Fruit fly (Drosophila melanogaster) whole organism, embryonic: Measurements from ENCODE around the gene FIG4.

Experiments used
- CG10209 ChIP-seq: fragments of 200-800 bp; sonication (Bioruptor generic); optimal IDR thresholded peaks from 3 replicates; lab custom pipeline; 2017; ENCODE audit warnings: missing biosample characterization, mild to moderate bottlenecking, missing genetic modification characterization, missing genetic modification reagents
- CG10565 ChIP-seq: fragments of 200-800 bp; sonication (Bioruptor generic); optimal IDR thresholded peaks from 3 replicates; lab custom pipeline; 2016; ENCODE audit warnings: missing biosample characterization, mild to moderate bottlenecking, missing genetic modification characterization
- CG11696 ChIP-seq: fragments of 200-800 bp; sonication (Bioruptor generic); IDR thresholded peaks from 2 replicates; pipeline ENCODE4 v1.3.6; 2022; ENCODE audit warnings: missing biosample characterization, missing genetic modification characterization
- CG12071 ChIP-seq: fragments of 200-800 bp; sonication (Bioruptor generic); optimal IDR thresholded peaks from 3 replicates; lab custom pipeline; 2018; ENCODE audit warnings: missing biosample characterization, mild to moderate bottlenecking, missing genetic modification characterization
- CG12744 ChIP-seq: fragments of 200-800 bp; sonication (Bioruptor generic); optimal IDR thresholded peaks from 2 replicates; lab custom pipeline; 2016; ENCODE audit warnings: missing biosample characterization, missing genetic modification characterization
- CG14014 ChIP-seq: fragments of 200-800 bp; sonication (Bioruptor generic); IDR thresholded peaks from 2 replicates; pipeline ENCODE4 v1.3.6; 2022; ENCODE audit warnings: missing biosample characterization, missing genetic modification characterization
- CG14710 ChIP-seq: fragments of 200-800 bp; sonication (Bioruptor generic); optimal IDR thresholded peaks from 3 replicates; lab custom pipeline; 2019; ENCODE audit warnings: missing biosample characterization, mild to moderate bottlenecking, missing genetic modification characterization, moderate library complexity
- CG1529 ChIP-seq: fragments of 200-800 bp; sonication (Bioruptor generic); optimal IDR thresholded peaks from 3 replicates; lab custom pipeline; 2018; ENCODE audit warnings: missing biosample characterization, missing genetic modification characterization
- CG17802 ChIP-seq: fragments of 200-800 bp; sonication (Bioruptor generic); optimal IDR thresholded peaks from 2 replicates; lab custom pipeline; 2018; ENCODE audit warnings: missing biosample characterization, mild to moderate bottlenecking, missing genetic modification characterization, moderate library complexity
- CG2712 ChIP-seq: fragments of 200-800 bp; optimal IDR thresholded peaks from 3 replicates; lab custom pipeline; 2019; ENCODE audit warnings: missing biosample characterization, mild to moderate bottlenecking, missing genetic modification characterization, moderate library complexity
- CG31388 ChIP-seq: fragments of 200-800 bp; sonication (Bioruptor generic); optimal IDR thresholded peaks from 2 replicates; lab custom pipeline; 2016; ENCODE audit warnings: missing biosample characterization, missing genetic modification characterization
- CG34422 ChIP-seq: fragments of 200-800 bp; sonication (Bioruptor generic); IDR thresholded peaks from 3 replicates; pipeline ENCODE4 v1.3.6; 2022; ENCODE audit warnings: missing biosample characterization, missing genetic modification characterization
- CG4730 ChIP-seq: fragments of 200-800 bp; sonication (Bioruptor generic); IDR thresholded peaks from 2 replicates; pipeline ENCODE4 v1.3.6; 2022; ENCODE audit warnings: missing biosample characterization, missing genetic modification characterization
- CG5245 ChIP-seq: fragments of 200-800 bp; sonication (Bioruptor generic); optimal IDR thresholded peaks from 3 replicates; lab custom pipeline; 2016; ENCODE audit warnings: missing biosample characterization, missing genetic modification characterization
- CG6254 ChIP-seq: fragments of 200-800 bp; sonication (Bioruptor generic); optimal IDR thresholded peaks from 3 replicates; lab custom pipeline; 2017; ENCODE audit warnings: mild to moderate bottlenecking, missing biosample characterization, missing genetic modification reagents, missing genetic modification characterization
- CG6854 ChIP-seq: fragments of 200-800 bp; sonication (Bioruptor generic); optimal IDR thresholded peaks from 3 replicates; lab custom pipeline; 2017; ENCODE audit warnings: missing biosample characterization, mild to moderate bottlenecking, missing genetic modification characterization
- CG8290 ChIP-seq, 3 experiments: fragments of 200-800 bp; sonication (Bioruptor generic); optimal IDR thresholded peaks; 2 replicates each; lab custom pipeline; 2016 to 2019; ENCODE audit warnings: missing biosample characterization in 3 of 3, missing genetic modification characterization in 3 of 3, mild to moderate bottlenecking in 2 of 3, moderate library complexity in 1 of 3
- CG9876 ChIP-seq: fragments of 200-800 bp; sonication (Bioruptor generic); optimal IDR thresholded peaks from 2 replicates; lab custom pipeline; 2016; ENCODE audit warnings: missing biosample characterization, missing genetic modification characterization
- E2f1 ChIP-seq: fragments of 200-800 bp; sonication (Bioruptor generic); IDR thresholded peaks from 2 replicates; pipeline ENCODE4 v1.3.6; 2022; ENCODE audit warnings: missing biosample characterization, missing genetic modification characterization
- E2f2 ChIP-seq: fragments of 200-800 bp; sonication (Bioruptor generic); IDR thresholded peaks from 2 replicates; pipeline ENCODE4 v1.3.6; 2022; ENCODE audit warnings: missing biosample characterization, missing genetic modification characterization
- Gug ChIP-seq: fragments of 200-800 bp; sonication (Bioruptor generic); IDR thresholded peaks from 4 replicates; pipeline ENCODE4 v1.3.6; 2022; ENCODE audit warnings: missing biosample characterization, missing genetic modification characterization
- H2.0 ChIP-seq: fragments of 200-800 bp; sonication (Bioruptor generic); IDR thresholded peaks from 2 replicates; pipeline ENCODE4 v1.3.6; 2022; ENCODE audit warnings: missing biosample characterization, missing genetic modification characterization
- HHEX ChIP-seq: fragments of 200-800 bp; sonication (Bioruptor generic); optimal IDR thresholded peaks from 3 replicates; lab custom pipeline; 2017; ENCODE audit warnings: missing biosample characterization, mild to moderate bottlenecking, missing genetic modification characterization, missing genetic modification reagents
- HLHmδ ChIP-seq: fragments of 200-800 bp; sonication (Bioruptor generic); optimal IDR thresholded peaks from 2 replicates; lab custom pipeline; 2018; ENCODE audit warnings: missing biosample characterization, mild to moderate bottlenecking, missing genetic modification characterization, moderate library complexity
- Hr78 ChIP-seq, 2 experiments: fragments of 200-800 bp in 1 of 2; fragments of >200 bp in 1 of 2; sonication (Bioruptor generic) in 1 of 2; optimal IDR thresholded peaks; 2 replicates each; lab custom pipeline; 2017 to 2019; ENCODE audit warnings: missing biosample characterization in 2 of 2, missing genetic modification characterization in 2 of 2, mild to moderate bottlenecking in 1 of 2, moderate library complexity in 1 of 2
- Pdp1 ChIP-seq, 2 experiments: fragments of 200-800 bp; sonication (Bioruptor generic); optimal IDR thresholded peaks; 3 replicates each; lab custom pipeline; 2016; ENCODE audit warnings: missing biosample characterization in 2 of 2, missing genetic modification characterization in 2 of 2, mild to moderate bottlenecking in 1 of 2, moderate library complexity in 1 of 2
- Sry-δ ChIP-seq: fragments of 200-800 bp; sonication (Bioruptor generic); optimal IDR thresholded peaks from 2 replicates; lab custom pipeline; 2016; ENCODE audit warnings: missing biosample characterization, missing genetic modification characterization
- Usf ChIP-seq: fragments of 200-800 bp; sonication (Bioruptor generic); optimal IDR thresholded peaks from 2 replicates; lab custom pipeline; 2017; ENCODE audit warnings: missing genotype, missing biosample characterization, missing genetic modification characterization
- ato ChIP-seq: fragments of 200-800 bp; sonication (Bioruptor generic); IDR thresholded peaks from 2 replicates; pipeline ENCODE4 v1.3.6; 2022; ENCODE audit warnings: missing biosample characterization, missing genetic modification characterization; ENCODE audit not compliant: partially characterized antibody
- bowl ChIP-seq: fragments of 200-800 bp; sonication (Bioruptor generic); IDR thresholded peaks from 2 replicates; pipeline ENCODE4 v1.3.6; 2022; ENCODE audit warnings: missing biosample characterization, missing genetic modification characterization
- ems ChIP-seq: fragments of 200-800 bp; sonication (Bioruptor generic); optimal IDR thresholded peaks from 3 replicates; lab custom pipeline; 2016; ENCODE audit warnings: missing biosample characterization, missing genetic modification characterization
- esg ChIP-seq: fragments of 200-800 bp; sonication (Bioruptor generic); conservative IDR thresholded peaks from 2 replicates; pipeline ENCODE4 v1.3.6; 2022; ENCODE audit warnings: missing biosample characterization, missing genetic modification characterization
- eve ChIP-seq, 2 experiments: fragments of >200 bp; optimal IDR thresholded peaks; 2 replicates each; lab custom pipeline; 2017; ENCODE audit warnings: missing biosample characterization in 2 of 2, missing genetic modification characterization in 2 of 2
- ewg ChIP-seq: fragments of 200-800 bp; sonication (Bioruptor generic); optimal IDR thresholded peaks from 3 replicates; lab custom pipeline; 2017; ENCODE audit warnings: mild to moderate bottlenecking, missing biosample characterization, missing genetic modification reagents, missing genetic modification characterization
- fd64A ChIP-seq: fragments of 200-800 bp; sonication (Bioruptor generic); optimal IDR thresholded peaks from 3 replicates; lab custom pipeline; 2018; ENCODE audit warnings: missing biosample characterization, mild to moderate bottlenecking, missing genetic modification characterization
- gsb ChIP-seq: fragments of 200-800 bp; sonication (Bioruptor generic); IDR thresholded peaks from 2 replicates; pipeline ENCODE4 v1.3.6; 2022; ENCODE audit warnings: missing biosample characterization, missing genetic modification characterization
- hb ChIP-seq: fragments of 200-800 bp; sonication (Bioruptor generic); IDR thresholded peaks from 3 replicates; pipeline ENCODE4 v1.3.6; 2022; ENCODE audit warnings: missing biosample characterization, missing genetic modification characterization; ENCODE audit not compliant: partially characterized antibody
- hth ChIP-seq: fragments of >200 bp; optimal IDR thresholded peaks from 2 replicates; lab custom pipeline; 2017; ENCODE audit warnings: inconsistent platforms
- kay ChIP-seq: fragments of 200-800 bp; sonication (Bioruptor generic); optimal IDR thresholded peaks from 2 replicates; lab custom pipeline; 2016; ENCODE audit warnings: missing biosample characterization, missing genetic modification characterization
- ken ChIP-seq: fragments of 200-800 bp; sonication (Bioruptor generic); IDR thresholded peaks from 3 replicates; pipeline ENCODE4 v1.3.6; 2022; ENCODE audit warnings: missing biosample characterization, missing genetic modification characterization
- kni ChIP-seq: fragments of 200-800 bp; sonication (Bioruptor generic); optimal IDR thresholded peaks from 3 replicates; lab custom pipeline; 2017; ENCODE audit warnings: mild to moderate bottlenecking, missing biosample characterization, missing genetic modification reagents, missing genetic modification characterization
- nom ChIP-seq: fragments of 200-800 bp; sonication (Bioruptor generic); optimal IDR thresholded peaks from 2 replicates; lab custom pipeline; 2017; ENCODE audit warnings: missing biosample characterization, missing genetic modification characterization, mild to moderate bottlenecking, moderate library complexity, missing genetic modification reagents
- p53 ChIP-seq: fragments of 200-800 bp; sonication (Bioruptor generic); optimal IDR thresholded peaks from 2 replicates; lab custom pipeline; 2016; ENCODE audit warnings: missing biosample characterization, missing genetic modification characterization
- ro ChIP-seq: fragments of 200-800 bp; sonication (Bioruptor generic); IDR thresholded peaks from 2 replicates; pipeline ENCODE4 v1.3.6; 2022; ENCODE audit warnings: missing biosample characterization, missing genetic modification characterization
- schlank ChIP-seq: fragments of 200-800 bp; sonication (Bioruptor generic); optimal IDR thresholded peaks from 2 replicates; lab custom pipeline; 2018; ENCODE audit warnings: missing biosample characterization, mild to moderate bottlenecking, missing genetic modification characterization
- sim ChIP-seq: fragments of 200-800 bp; sonication (Bioruptor generic); IDR thresholded peaks from 2 replicates; pipeline ENCODE4 v1.3.6; 2022; ENCODE audit warnings: missing biosample characterization, missing genetic modification characterization
- tin ChIP-seq: fragments of 200-800 bp; sonication (Bioruptor generic); optimal IDR thresholded peaks from 3 replicates; lab custom pipeline; 2016; ENCODE audit warnings: missing biosample characterization, missing genetic modification characterization
- unpg ChIP-seq: fragments of 200-800 bp; sonication (Bioruptor generic); optimal IDR thresholded peaks from 3 replicates; lab custom pipeline; 2018; ENCODE audit warnings: missing biosample characterization, mild to moderate bottlenecking, missing genetic modification characterization, moderate library complexity
- wdn ChIP-seq: fragments of 200-800 bp; sonication (Bioruptor generic); IDR thresholded peaks from 2 replicates; pipeline ENCODE4 v1.3.6; 2022; ENCODE audit warnings: missing biosample characterization, missing genetic modification characterization
- wek ChIP-seq: fragments of 200-800 bp; sonication (Bioruptor generic); optimal IDR thresholded peaks from 3 replicates; lab custom pipeline; 2018; ENCODE audit warnings: missing biosample characterization, mild to moderate bottlenecking, missing genetic modification characterization, moderate library complexity

FIG4 gene

DNA sequence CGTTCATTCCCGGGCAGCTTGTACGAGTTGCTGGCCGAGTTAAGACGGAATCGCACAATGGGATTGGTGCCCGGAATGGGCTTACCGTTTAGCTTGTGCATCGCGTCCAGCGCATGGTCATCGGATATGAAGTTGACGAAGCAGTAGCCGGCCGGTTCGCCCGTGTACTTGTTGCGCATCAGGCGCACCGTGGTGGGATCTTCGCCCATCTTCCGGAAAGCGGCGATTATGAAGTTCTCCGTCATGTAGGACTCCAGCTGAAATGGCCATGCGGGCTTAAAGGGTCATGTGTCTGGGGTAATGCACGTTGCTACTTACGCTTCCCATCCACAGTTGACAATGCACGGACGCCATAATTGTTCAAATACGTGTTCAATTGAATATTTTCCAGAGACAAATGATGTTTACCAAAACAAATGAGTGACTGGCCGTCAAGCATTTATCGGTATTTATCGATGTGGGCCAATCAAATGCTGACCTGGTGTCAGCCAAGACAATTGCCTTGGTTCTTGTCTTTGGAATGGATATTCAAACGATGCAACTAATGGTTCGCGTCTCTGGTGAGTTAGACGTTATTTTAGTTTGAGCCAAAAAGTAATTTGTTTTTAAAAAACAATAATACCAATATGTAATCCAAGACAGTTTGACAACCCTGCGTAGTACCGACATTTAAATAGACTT lies 10.8 kb upstream of the FIG4 start, which contains the start of the genes Secp43 and ND-B8 (continued):
- TF ChIP-seq CG6854 (GFP tag; lab: Kevin White, UChicago), result no peak
- no peak for TF ChIP-seq wek (GFP tag; lab: Kevin White, UChicago)
- TF ChIP-seq ro (GFP tag; lab: Robert Waterston, UW), result no peak
- TF ChIP-seq CG14710 (tag; lab: Kevin White, UChicago), result peak; percentile 77
- no peak for TF ChIP-seq H2.0 (GFP tag; lab: Robert Waterston, UW)
- peak; percentile 56 for TF ChIP-seq CG8290 (GFP tag; optimal IDR thresholded peaks at IDR 0.05; lab: Kevin White, UChicago)
- peak in 1 of 2 experiments; percentile 71 for TF ChIP-seq CG8290 (tag; optimal IDR thresholded peaks at IDR 0.05; lab: Kevin White, UChicago)
- TF ChIP-seq tin (GFP tag; lab: Kevin White, UChicago), result no peak
- TF ChIP-seq Pdp1 (GFP tag; optimal IDR thresholded peaks at IDR 0.05; lab: Kevin White, UChicago), result peak in 1 of 2 experiments; percentile 44
- TF ChIP-seq CG11696 (GFP tag; lab: Robert Waterston, UW), result no peak
- TF ChIP-seq Usf (GFP tag; lab: Kevin White, UChicago), result no peak
- TF ChIP-seq CG34422 (GFP tag; lab: Robert Waterston, UW), result no peak; the same call in 2 of the 3 replicates
- TF ChIP-seq CG10565 (GFP tag; lab: Kevin White, UChicago), result no peak
- no peak for TF ChIP-seq CG4730 (GFP tag; lab: Robert Waterston, UW)
- no peak for TF ChIP-seq wdn (GFP tag; lab: Robert Waterston, UW)
- TF ChIP-seq Sry-δ (GFP tag; lab: Kevin White, UChicago), result peak; percentile 82
- peak; percentile 4 for TF ChIP-seq ewg (GFP tag; lab: Kevin White, UChicago)
- no peak for TF ChIP-seq CG9876 (GFP tag; lab: Kevin White, UChicago)
- TF ChIP-seq hb (GFP tag; lab: Robert Waterston, UW), result peak; percentile 81
- peak; percentile 77 for TF ChIP-seq ato (GFP tag; lab: Robert Waterston, UW)
- no peak for TF ChIP-seq E2f1
- TF ChIP-seq hth (lab: Kevin White, UChicago), result no peak
- no peak for TF ChIP-seq p53
- TF ChIP-seq CG31388 (GFP tag; lab: Kevin White, UChicago), result no peak
- no peak for TF ChIP-seq esg
- TF ChIP-seq CG2712 (tag; lab: Kevin White, UChicago), result peak; percentile 41
- no peak for TF ChIP-seq bowl (GFP tag; lab: Robert Waterston, UW)
- TF ChIP-seq fd64A (GFP tag; lab: Kevin White, UChicago), result no peak
- TF ChIP-seq kay (GFP tag; lab: Kevin White, UChicago), result no peak
- no peak for TF ChIP-seq sim (GFP tag; lab: Robert Waterston, UW)
- no peak for TF ChIP-seq kni (GFP tag; lab: Kevin White, UChicago)
- no peak for TF ChIP-seq CG1529 (GFP tag; lab: Kevin White, UChicago)
- TF ChIP-seq ken (GFP tag; lab: Robert Waterston, UW), result no peak
- TF ChIP-seq E2f2 (GFP tag; lab: Robert Waterston, UW), result peak; percentile 68
- TF ChIP-seq CG12071 (GFP tag; lab: Kevin White, UChicago), result no peak
- TF ChIP-seq CG5245 (GFP tag; lab: Kevin White, UChicago), result no peak
- TF ChIP-seq schlank (tag; lab: Kevin White, UChicago), result no peak
- no peak for TF ChIP-seq HLHmδ (GFP tag; lab: Kevin White, UChicago)
- TF ChIP-seq HHEX (GFP tag; lab: Kevin White, UChicago), result no peak
- no peak for TF ChIP-seq CG6254
- TF ChIP-seq gsb (GFP tag; lab: Robert Waterston, UW), result no peak
- TF ChIP-seq CG17802 (tag; lab: Kevin White, UChicago), result no peak
- TF ChIP-seq Gug (GFP tag; lab: Robert Waterston, UW), result no peak
- no peak for TF ChIP-seq nom
- TF ChIP-seq Hr78 (GFP tag; optimal IDR thresholded peaks at IDR 0.05; lab: Kevin White, UChicago), result no peak
- TF ChIP-seq ems (GFP tag; lab: Kevin White, UChicago), result no peak
- no peak for TF ChIP-seq CG14014
- no peak for TF ChIP-seq unpg (GFP tag; lab: Kevin White, UChicago)
- TF ChIP-seq CG10209, result no peak
- TF ChIP-seq eve (GFP tag; optimal IDR thresholded peaks at IDR 0.05; lab: Kevin White, UChicago), result no peak
- no peak for TF ChIP-seq CG12744 (GFP tag; lab: Kevin White, UChicago)
